Comparison of ENCODE assay signal across 1 worm cellular context in the genomic region with DNA sequence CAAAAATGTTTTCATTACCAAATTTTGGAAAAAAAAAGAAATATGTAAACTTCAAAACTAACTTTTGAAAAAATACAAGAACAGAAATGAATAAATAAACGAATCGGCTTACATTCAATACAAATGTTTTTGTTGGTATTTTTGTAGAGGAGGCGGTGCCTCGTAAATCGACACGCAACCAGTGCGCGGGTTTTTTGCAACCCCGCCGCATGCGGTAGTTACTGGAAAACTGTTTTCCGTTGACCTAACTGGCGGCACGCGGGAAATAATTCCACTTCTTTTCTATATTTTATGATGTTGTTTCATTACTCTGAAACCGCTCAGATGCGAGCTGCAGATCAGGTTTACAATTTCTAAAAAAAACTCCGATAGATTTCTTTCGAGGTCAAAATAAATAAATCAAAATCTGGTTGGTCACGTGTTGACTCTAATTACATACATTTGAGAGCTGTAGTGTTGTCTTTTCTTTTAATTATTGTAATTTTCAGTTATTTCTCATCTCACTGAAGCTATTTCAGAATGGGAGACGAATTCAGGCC.
A peak's percentile ranks its signal among the peaks of the same experiment; 100 is the strongest.
TF ChIP-seq lines count a peak whose summit lies in the region.

Gene dvc-1 (minus strand): TSS at position 145 of the 539 bp plus-strand sequence.
Gene ima-1 (plus strand): TSS at position 489 of the 539 bp plus-strand sequence.

TF ChIP-seq in whole organism, L1 larva, 84 proteins besides CTCF, POLR2A, EP300 and RAD21 (continued from another document):
- TF ChIP-seq grh-1 (GFP tag; IDR thresholded peaks at IDR 0.05; lab: Robert Waterston, UW) = peak; percentile 51; the same call in 1 of the 2 replicates
- TF ChIP-seq nhr-28 (tag; optimal IDR thresholded peaks at IDR 0.05; lab: Kevin White, UChicago) = no peak
- TF ChIP-seq hlh-4 (tag; optimal IDR thresholded peaks at IDR 0.05; lab: Kevin White, UChicago) = no peak
- no peak for TF ChIP-seq unc-98 (GFP tag; IDR thresholded peaks at IDR 0.05; lab: Robert Waterston, UW)
- peak; percentile 60 to 65 for TF ChIP-seq lin-35 (GFP tag; optimal IDR thresholded peaks at IDR 0.05; lab: Kevin White, UChicago)
- peak; percentile 31 for TF ChIP-seq F16B12.6 (tag; optimal IDR thresholded peaks at IDR 0.05; lab: Kevin White, UChicago)
- TF ChIP-seq nhr-237 (tag; optimal IDR thresholded peaks at IDR 0.05; lab: Kevin White, UChicago) = peak; percentile 7
- no peak for TF ChIP-seq ces-1 (GFP tag; optimal IDR thresholded peaks at IDR 0.05; lab: Kevin White, UChicago)
- TF ChIP-seq ets-5 (GFP tag; IDR thresholded peaks at IDR 0.05; lab: Robert Waterston, UW) = no peak
- peak; percentile 50 for TF ChIP-seq lir-3 (tag; optimal IDR thresholded peaks at IDR 0.05; lab: Kevin White, UChicago; ENCODE audit: poor library complexity)
- TF ChIP-seq aly-2 (tag; optimal IDR thresholded peaks at IDR 0.05; lab: Kevin White, UChicago) = no peak
- TF ChIP-seq dpl-1 (GFP tag; optimal IDR thresholded peaks at IDR 0.05; lab: Kevin White, UChicago) = peak; percentile 36 to 68 (median 62)
- peak; percentile 71 for TF ChIP-seq nhr-20 (tag; optimal IDR thresholded peaks at IDR 0.05; lab: Kevin White, UChicago)
- no peak for TF ChIP-seq fkh-4 (tag; optimal IDR thresholded peaks at IDR 0.05; lab: Kevin White, UChicago; ENCODE audit: borderline replicate concordance)
- TF ChIP-seq swsn-7 (tag; optimal IDR thresholded peaks at IDR 0.05; lab: Kevin White, UChicago) = peak; percentile 71
- no peak for TF ChIP-seq ceh-63 (GFP tag; optimal IDR thresholded peaks at IDR 0.05; lab: Kevin White, UChicago)
- TF ChIP-seq hlh-17 (GFP tag; optimal IDR thresholded peaks at IDR 0.05; lab: Kevin White, UChicago; ENCODE audit: borderline replicate concordance) = no peak
- no peak for TF ChIP-seq Y116A8C.19 (tag; optimal IDR thresholded peaks at IDR 0.05; lab: Kevin White, UChicago; ENCODE audit: borderline replicate concordance)
- peak; percentile 63 to 70 for TF ChIP-seq lsy-2 (tag; optimal IDR thresholded peaks at IDR 0.05; lab: Kevin White, UChicago)
- no peak for TF ChIP-seq unc-62 (GFP tag; optimal IDR thresholded peaks at IDR 0.05; lab: Kevin White, UChicago)
- peak; percentile 42 for TF ChIP-seq lin-39 (tag; optimal IDR thresholded peaks at IDR 0.05; lab: Kevin White, UChicago)
- TF ChIP-seq efl-1 (optimal IDR thresholded peaks at IDR 0.05; lab: Kevin White, UChicago) = peak; percentile 67 to 69
- peak; percentile 56 to 97 for TF ChIP-seq efl-1 (GFP tag; optimal IDR thresholded peaks at IDR 0.05 in 1 of 2; lab: Kevin White, UChicago)
- peak; percentile 42 for TF ChIP-seq snpc-4 (tag; optimal IDR thresholded peaks at IDR 0.05; lab: Kevin White, UChicago)
- TF ChIP-seq zag-1 (tag; optimal IDR thresholded peaks at IDR 0.05; lab: Kevin White, UChicago) = no peak
- peak; percentile 7 for TF ChIP-seq pax-3 (tag; optimal IDR thresholded peaks at IDR 0.05; lab: Kevin White, UChicago)
TF ChIP-seq in whole organism, L1 larva: peak in this region for 41.
